Worm (Caenorhabditis elegans) whole organism, L2 larva: ENCODE results near the gene F23D12.10.

Source experiments
- C34F6.9 ChIP-seq: fragments of 150-350 bp; optimal IDR thresholded peaks from 2 replicates; lab custom pipeline; 2014; ENCODE audit warnings: missing biosample characterization, missing genetic modification characterization
- F13H6.1 ChIP-seq: sonication (generic microtip); optimal IDR thresholded peaks from 2 replicates; lab custom pipeline; 2016; ENCODE audit warnings: missing genetic modification characterization, missing compliant biosample characterization
- alr-1 ChIP-seq: fragments of 150-350 bp; optimal IDR thresholded peaks from 2 replicates; lab custom pipeline; 2014; ENCODE audit warnings: missing biosample characterization, missing genetic modification characterization
- aly-2 ChIP-seq: fragments of 150-350 bp; optimal IDR thresholded peaks from 2 replicates; lab custom pipeline; 2014; ENCODE audit warnings: missing biosample characterization, missing genetic modification characterization
- ama-1 ChIP-seq: fragments of 150-350 bp; optimal IDR thresholded peaks from 2 replicates; lab custom pipeline; 2018; ENCODE audit warnings: inconsistent platforms
- blmp-1 ChIP-seq: sonication (generic microtip); optimal IDR thresholded peaks from 2 replicates; lab custom pipeline; 2017; ENCODE audit warnings: missing genetic modification characterization, mild to moderate bottlenecking, missing compliant biosample characterization, antibody characterized with exemption, moderate library complexity; ENCODE audit not compliant: insufficient read depth
- ceh-16 ChIP-seq: fragments of 150-350 bp; optimal IDR thresholded peaks from 2 replicates; lab custom pipeline; 2014; ENCODE audit warnings: missing biosample characterization, missing genetic modification characterization
- ceh-82 ChIP-seq: fragments of 150-350 bp; optimal IDR thresholded peaks from 2 replicates; lab custom pipeline; 2014; ENCODE audit warnings: missing biosample characterization, missing genetic modification characterization
- crh-2 ChIP-seq: sonication (generic microtip); optimal IDR thresholded peaks from 2 replicates; lab custom pipeline; 2017; ENCODE audit warnings: missing biosample characterization, missing genetic modification characterization
- egl-27 ChIP-seq: sonication (generic microtip); optimal IDR thresholded peaks from 3 replicates; lab custom pipeline; 2017; ENCODE audit warnings: missing biosample characterization, missing genetic modification reagents, missing genetic modification characterization
- elt-1 ChIP-seq: fragments of 150-350 bp; optimal IDR thresholded peaks from 2 replicates; lab custom pipeline; 2014; ENCODE audit warnings: missing biosample characterization, missing genetic modification characterization
- elt-3 ChIP-seq: sonication (generic microtip); optimal IDR thresholded peaks from 2 replicates; lab custom pipeline; 2017; ENCODE audit warnings: missing biosample characterization, missing genetic modification characterization
- fos-1 ChIP-seq: fragments of 150-350 bp; optimal IDR thresholded peaks from 2 replicates; lab custom pipeline; 2014; ENCODE audit warnings: missing biosample characterization, missing genetic modification characterization
- gmeb-1 ChIP-seq: fragments of 150-350 bp; optimal IDR thresholded peaks from 2 replicates; lab custom pipeline; 2014; ENCODE audit warnings: missing biosample characterization, missing genetic modification characterization
- lin-11 ChIP-seq: fragments of 150-350 bp; sonication (generic microtip); optimal IDR thresholded peaks from 2 replicates; lab custom pipeline; 2014; ENCODE audit warnings: missing biosample characterization, missing genetic modification characterization, inconsistent platforms, mixed read lengths
- lin-13 ChIP-seq: fragments of 150-350 bp; optimal IDR thresholded peaks from 2 replicates; lab custom pipeline; 2014; ENCODE audit warnings: missing biosample characterization, missing genetic modification reagents, missing genetic modification characterization
- lsy-2 ChIP-seq, 2 experiments: fragments of 150-350 bp in 1 of 2; sonication (generic microtip) in 1 of 2; optimal IDR thresholded peaks; 2 replicates each; lab custom pipeline; 2014 to 2017; ENCODE audit warnings: missing biosample characterization in 2 of 2, missing genetic modification characterization in 2 of 2
- mab-5 ChIP-seq: fragments of 150-350 bp; optimal IDR thresholded peaks from 2 replicates; lab custom pipeline; 2014; ENCODE audit warnings: missing biosample characterization, missing genetic modification characterization
- mbf-1 ChIP-seq: sonication (generic microtip); optimal IDR thresholded peaks from 2 replicates; lab custom pipeline; 2017; ENCODE audit warnings: missing biosample characterization, missing genetic modification characterization
- mdl-1 ChIP-seq, 2 experiments: fragments of 150-350 bp in 1 of 2; sonication (generic microtip) in 1 of 2; optimal IDR thresholded peaks; 2 replicates each; lab custom pipeline; 2017; ENCODE audit warnings: missing biosample characterization in 2 of 2, missing genetic modification characterization in 2 of 2
- nhr-10 ChIP-seq: sonication (generic microtip); optimal IDR thresholded peaks from 2 replicates; lab custom pipeline; 2017; ENCODE audit warnings: missing biosample characterization, missing genetic modification characterization
- nhr-11 ChIP-seq: fragments of 150-350 bp; optimal IDR thresholded peaks from 2 replicates; lab custom pipeline; 2014; ENCODE audit warnings: missing biosample characterization, missing genetic modification characterization
- nhr-12 ChIP-seq: fragments of 150-350 bp; optimal IDR thresholded peaks from 2 replicates; lab custom pipeline; 2014; ENCODE audit warnings: missing biosample characterization, missing genetic modification characterization
- nhr-129 ChIP-seq: fragments of 150-350 bp; optimal IDR thresholded peaks from 2 replicates; lab custom pipeline; 2014; ENCODE audit warnings: missing biosample characterization, missing genetic modification characterization
- nhr-237 ChIP-seq: fragments of 150-350 bp; optimal IDR thresholded peaks from 2 replicates; lab custom pipeline; 2014; ENCODE audit warnings: missing biosample characterization, missing genetic modification characterization
- nhr-6 ChIP-seq: fragments of 150-350 bp; optimal IDR thresholded peaks from 2 replicates; lab custom pipeline; 2014; ENCODE audit warnings: missing biosample characterization, missing genetic modification characterization
- sem-4 ChIP-seq: fragments of 150-350 bp; optimal IDR thresholded peaks from 2 replicates; lab custom pipeline; 2014; ENCODE audit warnings: missing biosample characterization, missing genetic modification reagents, missing genetic modification characterization
- skn-1 ChIP-seq: sonication (generic microtip); optimal IDR thresholded peaks from 2 replicates; lab custom pipeline; 2017; ENCODE audit warnings: missing biosample characterization, missing genetic modification characterization
- sma-3 ChIP-seq: sonication (generic microtip); optimal IDR thresholded peaks from 2 replicates; lab custom pipeline; 2016; ENCODE audit warnings: missing genetic modification reagents, missing genetic modification characterization, missing compliant biosample characterization
- snpc-4 ChIP-seq: fragments of 150-350 bp; optimal IDR thresholded peaks from 2 replicates; lab custom pipeline; 2014; ENCODE audit warnings: missing biosample characterization, missing genetic modification characterization
- unc-39 ChIP-seq: fragments of 150-350 bp; optimal IDR thresholded peaks from 2 replicates; lab custom pipeline; 2014; ENCODE audit warnings: missing biosample characterization, missing genetic modification characterization
- unc-55 ChIP-seq: fragments of 150-350 bp; sonication (generic microtip); optimal IDR thresholded peaks from 3 replicates; lab custom pipeline; 2014; ENCODE audit warnings: missing biosample characterization, missing genetic modification reagents, missing genetic modification characterization
- zag-1 ChIP-seq: fragments of 150-350 bp; optimal IDR thresholded peaks from 2 replicates; lab custom pipeline; 2014; ENCODE audit warnings: missing biosample characterization, missing genetic modification characterization
- ztf-1 ChIP-seq: fragments of 200-800 bp; sonication (Bioruptor generic); conservative IDR thresholded peaks from 2 replicates; pipeline ENCODE4 v1.3.6; 2022; ENCODE audit warnings: missing genetic modification characterization, missing compliant biosample characterization
- ztf-4 ChIP-seq: fragments of 150-350 bp; optimal IDR thresholded peaks from 2 replicates; lab custom pipeline; 2014; ENCODE audit warnings: missing biosample characterization, missing genetic modification characterization

The F23D12.10 gene

DNA sequence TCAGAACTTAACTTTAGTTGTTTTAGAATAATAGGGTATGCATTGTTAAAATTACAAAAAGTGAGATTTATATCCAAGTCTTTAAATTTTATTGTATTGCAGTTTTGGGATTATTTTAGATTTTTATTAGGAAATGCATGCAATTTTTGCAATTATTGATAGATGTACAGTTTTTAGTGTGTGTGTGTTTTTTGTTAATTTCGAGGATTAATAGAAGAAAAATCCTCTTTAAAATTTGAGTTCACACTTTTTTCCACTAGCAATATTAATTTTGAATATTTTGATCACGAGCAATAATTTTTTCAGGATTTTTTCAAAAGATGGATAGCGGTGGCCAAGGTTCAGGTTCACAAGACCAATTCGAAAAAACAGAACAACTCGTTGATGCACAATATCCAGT is 32.4 kb upstream of the F23D12.10 start, which contains the start of gene jmjd-3.2:
jmjd-3.2 (plus strand) TSS at position 301 of the 400 bp plus-strand sequence.
- no peak for TF ChIP-seq lin-11
- TF ChIP-seq lin-13 (GFP tag; lab: Kevin White, UChicago), result no peak
- no peak for TF ChIP-seq gmeb-1 (tag; lab: Kevin White, UChicago)
- no peak for TF ChIP-seq lsy-2 (tag; optimal IDR thresholded peaks at IDR 0.05; lab: Kevin White, UChicago)
- no peak for TF ChIP-seq unc-55
- TF ChIP-seq ceh-82, result no peak
- TF ChIP-seq nhr-12 (tag; lab: Kevin White, UChicago), result no peak
- TF ChIP-seq aly-2 (tag; lab: Kevin White, UChicago), result no peak
- no peak for TF ChIP-seq nhr-129 (tag; lab: Kevin White, UChicago)
- TF ChIP-seq nhr-11 (tag; lab: Kevin White, UChicago), result no peak
- TF ChIP-seq egl-27, result no peak
- TF ChIP-seq alr-1 (tag; lab: Kevin White, UChicago), result no peak
- no peak for TF ChIP-seq ztf-4
- no peak for TF ChIP-seq skn-1 (tag; lab: Kevin White, UChicago)
- TF ChIP-seq unc-39, result no peak
- no peak for TF ChIP-seq sem-4 (tag; lab: Kevin White, UChicago)

DNA sequence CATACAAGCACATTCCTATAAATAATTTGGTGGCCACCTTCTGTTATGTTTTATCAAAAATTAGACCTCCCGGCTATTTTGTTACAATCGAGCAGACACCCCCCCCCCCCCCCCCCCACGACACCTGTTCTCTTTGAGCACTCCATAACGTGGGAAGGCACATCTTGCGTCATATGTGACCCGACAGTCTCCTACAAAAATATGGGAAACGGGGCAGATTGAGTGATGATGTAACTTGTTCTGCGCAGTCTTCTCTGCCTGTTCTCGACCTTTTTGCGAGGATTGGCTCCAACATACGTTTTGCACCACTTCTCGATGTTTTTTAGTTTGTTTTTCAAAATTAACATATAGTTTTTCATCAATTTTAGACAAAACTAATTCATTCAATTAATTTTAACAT is 32.0 kb upstream of the F23D12.10 start:
- TF ChIP-seq sem-4 (tag; lab: Kevin White, UChicago) (no peak), mab-5 (tag; lab: Kevin White, UChicago) (no peak), sma-3 (GFP tag; lab: Kevin White, UChicago) (no peak)
- TF ChIP-seq, all 48 proteins: peak for 0

DNA sequence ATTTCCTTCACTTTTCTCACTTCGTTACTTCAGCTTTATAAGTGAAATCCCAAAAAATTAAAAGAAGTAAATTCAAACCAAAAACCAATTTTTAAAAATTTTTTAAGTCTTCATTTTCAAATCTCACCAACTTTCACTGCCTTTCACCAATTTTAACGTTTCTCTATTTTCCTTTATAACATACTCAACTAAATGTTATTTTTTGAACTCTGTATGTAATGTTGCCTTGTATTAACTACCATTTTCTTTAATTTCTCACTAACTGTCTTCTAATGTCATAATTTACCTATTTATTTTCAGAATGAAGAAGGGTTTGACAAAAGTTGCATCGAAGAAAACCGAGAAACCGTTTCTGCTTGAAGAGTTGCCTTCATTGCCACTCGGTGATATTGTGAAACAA is 29.2 kb upstream of the F23D12.10 start, which contains the start of gene F23D12.4:
F23D12.4 (plus strand) TSS at position 301 of the 400 bp plus-strand sequence.
- TF ChIP-seq alr-1 (tag; lab: Kevin White, UChicago), result no peak
- no peak for TF ChIP-seq nhr-237 (tag; lab: Kevin White, UChicago)
- no peak for TF ChIP-seq mab-5 (tag; lab: Kevin White, UChicago)
- no peak for TF ChIP-seq crh-2
- TF ChIP-seq nhr-11 (tag; lab: Kevin White, UChicago), result no peak
- no peak for TF ChIP-seq F13H6.1 (tag; lab: Kevin White, UChicago)

DNA sequence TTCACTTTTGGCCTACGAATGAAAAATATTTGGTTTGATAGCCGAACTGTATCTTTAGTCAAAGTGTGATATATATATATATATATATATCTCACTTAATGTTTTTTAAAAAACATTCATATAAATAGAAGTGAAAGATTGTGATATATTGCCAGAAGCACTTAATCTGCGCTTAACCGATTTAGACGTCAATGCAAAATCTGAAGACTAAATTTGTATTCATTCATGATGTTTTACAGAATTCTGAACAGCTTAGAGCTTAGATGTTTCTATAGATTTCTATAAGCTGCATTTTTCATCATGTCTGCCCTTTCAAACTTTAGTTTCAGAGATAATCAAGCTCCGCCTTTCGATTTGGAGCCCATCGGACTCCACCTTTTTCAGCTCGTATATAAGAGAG is 26.8 kb upstream of the F23D12.10 start, which contains the start of gene F23D12.3:
F23D12.3 (plus strand) TSS at position 301 of the 400 bp plus-strand sequence.
- TF ChIP-seq nhr-237 (tag; lab: Kevin White, UChicago) (no peak), aly-2 (tag; lab: Kevin White, UChicago) (no peak), elt-3 (no peak), unc-39 (no peak), mdl-1 (tag; optimal IDR thresholded peaks at IDR 0.05; lab: Kevin White, UChicago) (no peak), ztf-1 (GFP tag; lab: Robert Waterston, UW) (no peak), mbf-1 (no peak), ceh-82 (no peak), F13H6.1 (tag; lab: Kevin White, UChicago) (no peak), nhr-6 (no peak), lsy-2 (tag; optimal IDR thresholded peaks at IDR 0.05; lab: Kevin White, UChicago) (no peak), snpc-4 (no peak), egl-27 (no peak)

DNA sequence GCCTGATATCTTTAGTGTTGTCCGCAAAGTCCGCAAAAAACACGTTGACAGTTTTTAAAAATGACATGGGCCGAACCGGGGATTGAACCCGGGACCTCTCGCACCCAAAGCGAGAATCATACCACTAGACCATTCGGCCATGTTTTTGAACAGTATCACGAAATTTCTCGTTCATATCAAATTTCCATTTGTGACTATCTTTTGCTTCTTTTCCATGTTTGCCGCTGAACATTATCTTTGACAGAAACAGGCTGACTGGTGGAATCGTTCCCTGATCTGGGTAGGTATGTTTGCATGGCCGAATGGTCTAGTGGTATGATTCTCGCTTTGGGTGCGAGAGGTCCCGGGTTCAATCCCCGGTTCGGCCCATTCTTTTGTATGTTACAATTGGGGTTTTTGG is 22.3 kb upstream of the F23D12.10 start:
- TF ChIP-seq fos-1 (tag; lab: Kevin White, UChicago) (peak; percentile 25), sma-3 (GFP tag; lab: Kevin White, UChicago) (peak; percentile 42), egl-27 (peak; percentile 2)
- TF ChIP-seq, all 48 proteins: peak for 3; not testable (repeated sequence) for 45

DNA sequence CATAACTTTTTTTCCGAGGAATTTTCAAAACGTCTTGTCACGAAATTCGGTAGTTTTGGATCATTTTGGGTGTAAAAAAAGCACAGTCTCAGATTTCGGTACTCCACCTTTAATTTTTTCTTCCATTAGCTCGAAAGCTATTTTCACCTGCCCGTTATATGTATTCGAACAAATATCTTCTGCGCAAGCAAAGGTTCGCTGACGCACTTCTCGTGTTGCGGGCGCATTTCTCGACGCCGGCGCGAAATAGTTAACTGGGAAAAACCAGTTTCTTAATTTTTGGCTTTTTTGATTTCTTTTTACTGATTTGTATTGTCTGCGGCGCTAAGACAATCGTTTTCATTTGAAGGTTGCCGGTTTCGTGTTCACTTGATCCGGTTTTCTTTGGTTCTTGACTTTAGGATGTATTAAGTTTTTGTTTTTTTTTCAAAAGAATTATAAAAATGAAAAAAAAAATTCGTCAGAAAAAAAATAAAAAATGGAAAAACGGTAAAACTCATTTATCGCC is 20.2 kb upstream of the F23D12.10 start:
- TF ChIP-seq mdl-1 (tag; optimal IDR thresholded peaks at IDR 0.05; lab: Kevin White, UChicago) (no peak), unc-55 (no peak), elt-1 (tag; lab: Kevin White, UChicago) (no peak), C34F6.9 (no peak), ama-1 (lab: Kevin White, UChicago) (no peak), ceh-16 (tag; lab: Kevin White, UChicago) (no peak), lin-11 (no peak), unc-39 (no peak), F13H6.1 (tag; lab: Kevin White, UChicago) (no peak), blmp-1 (tag; lab: Kevin White, UChicago) (no peak), nhr-10 (tag; lab: Kevin White, UChicago) (no peak), fos-1 (tag; lab: Kevin White, UChicago) (no peak), nhr-12 (tag; lab: Kevin White, UChicago) (no peak), sem-4 (tag; lab: Kevin White, UChicago) (no peak), zag-1 (tag; lab: Kevin White, UChicago) (no peak), ceh-82 (no peak), mbf-1 (no peak)
- TF ChIP-seq, all 48 proteins: peak for 0
